Fruit fly (Drosophila melanogaster) whole organism: ENCODE data around the gene CG31370.

ENCODE experiments used
- CG8478 ChIP-seq: fragments of >200 bp; optimal IDR thresholded peaks from 2 replicates; lab custom pipeline; 2018; ENCODE audit warnings: inconsistent platforms
- Dll ChIP-seq: fragments of >200 bp; optimal IDR thresholded peaks from 2 replicates; lab custom pipeline; 2017
- EcR ChIP-seq, 2 experiments: fragments of >200 bp; optimal IDR thresholded peaks; 2 replicates each; lab custom pipeline; 2017; ENCODE audit warnings: missing biosample characterization in 2 of 2, missing genetic modification characterization in 2 of 2, missing genetic modification reagents in 2 of 2
- pan ChIP-seq: fragments of >200 bp; optimal IDR thresholded peaks from 2 replicates; lab custom pipeline; 2017
- psq ChIP-seq: fragments of >200 bp; optimal IDR thresholded peaks from 2 replicates; lab custom pipeline; 2017
- usp ChIP-seq: fragments of >200 bp; optimal IDR thresholded peaks from 2 replicates; lab custom pipeline; 2017; ENCODE audit warnings: missing biosample characterization, missing genetic modification characterization, mixed read lengths

The CG31370 gene

DNA sequence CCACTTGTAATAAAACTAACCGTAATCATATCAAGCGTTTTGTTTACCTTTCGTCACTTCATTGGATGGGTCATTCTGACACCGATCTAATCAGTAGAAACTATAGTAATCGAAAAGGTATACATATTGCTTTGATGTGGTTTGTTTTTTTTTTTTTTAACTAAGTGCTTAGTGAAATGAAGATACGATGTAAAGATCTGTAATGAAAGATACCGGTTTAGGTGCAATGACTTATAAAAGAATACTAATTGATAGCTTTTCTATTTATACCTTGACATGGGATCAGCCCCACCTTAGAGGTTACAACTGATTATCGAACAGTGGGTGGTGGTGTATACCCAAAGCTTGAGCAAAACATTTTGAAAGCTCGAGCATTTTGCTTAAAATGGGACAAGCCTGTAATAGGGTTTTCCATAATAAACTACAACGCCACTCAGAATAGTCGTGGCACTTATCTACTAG lies 19.0 kb upstream of the CG31370 start, which contains the start of gene CG31300:
Gene CG31300, plus strand, starts transcription at position 412 of the 462 bp plus-strand sequence.
- TF ChIP-seq EcR (GFP tag; optimal IDR thresholded peaks at IDR 0.05; lab: Kevin White, UChicago) (no peak), pan (no peak), usp (GFP tag; lab: Kevin White, UChicago) (no peak), CG8478 (lab: Kevin White, UChicago) (no peak), psq (lab: Kevin White, UChicago) (no peak), Dll (lab: Kevin White, UChicago) (no peak)

DNA sequence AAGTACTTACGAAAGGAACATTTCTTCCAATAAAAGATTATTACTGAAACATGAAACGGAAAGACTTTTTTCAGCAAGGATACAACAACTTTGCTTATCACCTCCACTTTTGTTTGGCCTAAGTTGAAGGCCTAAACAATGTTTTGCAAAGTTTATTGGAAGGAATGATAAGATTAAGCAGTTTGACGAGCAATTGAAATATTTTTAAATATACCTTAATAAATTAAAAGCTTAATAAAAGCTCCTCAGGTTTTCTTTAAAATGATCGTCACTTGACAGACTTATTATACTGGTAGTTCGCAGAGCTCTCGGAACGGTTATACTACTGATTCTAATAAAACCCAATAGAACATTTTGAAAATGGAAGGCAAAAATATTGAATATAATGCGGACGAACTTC lies 17.1 kb upstream of the CG31370 start, which contains the start of gene CG31104:
Gene CG31104, plus strand, starts transcription at position 301 of the 400 bp plus-strand sequence.
- TF ChIP-seq psq (lab: Kevin White, UChicago) (no peak), usp (GFP tag; lab: Kevin White, UChicago) (no peak), CG8478 (lab: Kevin White, UChicago) (no peak), EcR (GFP tag; optimal IDR thresholded peaks at IDR 0.05; lab: Kevin White, UChicago) (no peak), pan (no peak), Dll (lab: Kevin White, UChicago) (no peak)

DNA sequence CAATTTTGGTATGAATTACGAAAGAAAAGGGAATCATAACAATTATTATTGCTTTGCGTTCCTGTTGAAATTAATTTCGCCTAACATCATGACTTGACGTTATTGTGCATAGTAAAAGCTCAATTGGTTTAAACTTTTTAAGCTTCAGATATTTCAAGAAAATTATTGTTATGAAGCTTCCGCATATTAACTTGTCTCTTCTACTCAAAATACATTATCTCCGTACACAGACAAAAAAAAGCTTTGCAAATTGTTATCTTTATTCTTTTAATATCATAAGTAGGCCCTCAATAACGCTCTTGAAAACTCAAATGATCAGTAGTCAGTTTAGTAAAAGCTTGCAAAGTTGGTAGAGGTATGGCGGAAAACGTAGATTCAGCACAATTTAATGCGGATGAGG lies 15.1 kb upstream of the CG31370 start, which contains the start of gene CG13658:
Gene CG13658, plus strand, starts transcription at position 347 of the 400 bp plus-strand sequence.
- no peak for TF ChIP-seq Dll (lab: Kevin White, UChicago)
- TF ChIP-seq EcR (GFP tag; optimal IDR thresholded peaks at IDR 0.05; lab: Kevin White, UChicago): no peak
- no peak for TF ChIP-seq pan

DNA sequence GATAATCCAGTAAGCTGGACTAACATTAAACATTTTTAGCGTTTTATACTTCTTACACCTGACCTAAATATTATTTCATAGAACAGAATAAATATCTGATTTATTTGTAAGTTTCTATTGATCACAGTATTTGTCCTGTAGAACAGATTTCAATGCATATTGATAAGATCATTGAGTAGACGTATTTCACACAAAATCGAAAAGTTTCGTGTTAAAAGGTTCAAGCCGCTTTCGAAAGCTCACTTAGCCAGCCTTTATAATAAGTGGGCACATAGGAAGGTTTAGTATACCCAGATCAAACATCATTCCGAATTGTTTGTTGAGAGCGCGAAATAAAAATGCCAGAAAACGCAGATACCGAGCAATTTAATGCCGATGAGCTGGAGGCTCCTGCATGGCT lies 12.7 kb upstream of the CG31370 start, which contains the start of gene CG11893:
Gene CG11893, plus strand, starts transcription at position 301 of the 400 bp plus-strand sequence.
- TF ChIP-seq usp (GFP tag; lab: Kevin White, UChicago) (no peak), Dll (lab: Kevin White, UChicago) (no peak), CG8478 (lab: Kevin White, UChicago) (no peak), EcR (GFP tag; optimal IDR thresholded peaks at IDR 0.05; lab: Kevin White, UChicago) (no peak), pan (no peak), psq (lab: Kevin White, UChicago) (no peak)

DNA sequence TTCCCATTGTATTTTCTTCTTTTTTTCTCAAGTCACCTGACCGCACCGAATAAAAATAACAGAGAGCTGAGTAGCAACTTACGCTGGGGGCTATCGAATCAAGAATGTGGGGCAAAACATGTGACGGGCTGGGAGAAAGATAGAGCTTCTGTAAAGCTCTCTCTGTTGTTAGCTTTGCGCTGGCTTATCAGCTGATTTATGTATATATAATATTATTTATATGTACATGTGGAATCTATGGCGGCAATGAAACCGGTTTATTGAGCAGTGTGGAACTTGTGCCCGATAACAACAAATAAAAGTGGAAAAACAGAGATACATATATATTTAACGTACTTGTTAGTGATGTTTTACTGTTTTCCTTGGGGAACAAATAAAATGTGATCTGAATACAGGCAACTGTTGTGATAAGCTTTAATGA lies 9.4 kb upstream of the CG31370 start, which contains the start of gene CG31098:
Gene CG31098, minus strand, starts transcription at position 114 of the 421 bp plus-strand sequence.
- TF ChIP-seq Dll (lab: Kevin White, UChicago): no peak
- TF ChIP-seq psq (lab: Kevin White, UChicago): no peak
- no peak for TF ChIP-seq CG8478 (lab: Kevin White, UChicago)
- TF ChIP-seq EcR (GFP tag; optimal IDR thresholded peaks at IDR 0.05; lab: Kevin White, UChicago): no peak
- no peak for TF ChIP-seq pan
- no peak for TF ChIP-seq usp (GFP tag; lab: Kevin White, UChicago)

DNA sequence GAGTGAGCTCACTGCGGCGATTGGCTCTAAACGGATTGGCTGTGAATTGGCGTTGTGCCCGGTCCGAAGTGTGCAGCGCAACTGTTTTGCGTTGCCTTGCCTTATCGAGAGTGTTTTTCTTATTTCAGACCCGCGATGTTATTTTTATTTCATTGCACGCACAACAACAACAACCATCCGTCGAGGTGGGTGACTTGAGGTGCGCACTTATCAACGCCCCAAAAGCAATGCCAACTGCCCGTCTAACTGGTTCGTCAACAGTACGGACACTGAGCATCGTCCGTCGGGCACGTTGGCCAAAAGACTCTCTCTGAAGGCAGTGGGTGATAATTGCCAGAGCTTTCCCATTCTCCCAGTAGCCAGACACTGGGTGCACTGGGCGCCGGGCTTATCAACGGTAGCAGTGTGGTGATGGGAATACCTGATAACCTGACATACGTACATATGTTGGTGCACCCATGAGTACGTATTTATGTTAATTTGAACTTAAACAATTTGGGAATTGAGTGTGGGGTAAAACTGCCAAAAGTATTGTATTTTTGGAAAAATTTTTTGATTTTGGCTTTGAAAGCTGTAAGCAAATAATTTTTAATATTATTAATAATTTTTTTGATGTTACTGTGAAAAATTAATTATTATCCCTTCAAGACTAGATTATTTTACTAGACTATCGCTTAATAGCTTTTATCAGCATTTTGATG lies 6.8 kb upstream of the CG31370 start, which contains the start of gene CG31102:
Gene CG31102, minus strand, starts transcription at position 275 of the 701 bp plus-strand sequence.
- TF ChIP-seq Dll (lab: Kevin White, UChicago) (no peak), CG8478 (lab: Kevin White, UChicago) (no peak), psq (lab: Kevin White, UChicago) (no peak), pan (no peak), usp (GFP tag; lab: Kevin White, UChicago) (no peak), EcR (GFP tag; optimal IDR thresholded peaks at IDR 0.05; lab: Kevin White, UChicago) (no peak)

DNA sequence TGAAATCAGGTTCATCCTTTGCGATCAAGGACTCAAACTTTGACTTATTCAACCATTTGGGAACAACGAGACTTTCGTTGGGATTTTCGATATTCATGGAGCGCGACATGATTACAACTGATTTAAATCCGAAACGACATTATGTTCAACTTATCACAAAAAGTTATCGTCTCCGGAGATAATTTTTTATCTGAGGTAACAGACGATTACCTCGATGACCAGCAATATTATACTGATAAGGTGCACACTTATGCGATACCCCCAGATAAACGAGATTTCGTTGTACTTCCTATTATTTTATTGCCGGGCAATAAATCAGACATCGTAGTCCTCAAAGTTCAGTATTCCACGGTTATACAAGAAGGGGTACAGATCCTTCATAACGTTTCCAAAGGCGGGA lies 4.6 kb upstream of the CG31370 start, which contains the start of gene CG31097:
Gene CG31097, minus strand, starts transcription at position 101 of the 400 bp plus-strand sequence.
- TF ChIP-seq pan (no peak), EcR (GFP tag; optimal IDR thresholded peaks at IDR 0.05; lab: Kevin White, UChicago) (no peak)

DNA sequence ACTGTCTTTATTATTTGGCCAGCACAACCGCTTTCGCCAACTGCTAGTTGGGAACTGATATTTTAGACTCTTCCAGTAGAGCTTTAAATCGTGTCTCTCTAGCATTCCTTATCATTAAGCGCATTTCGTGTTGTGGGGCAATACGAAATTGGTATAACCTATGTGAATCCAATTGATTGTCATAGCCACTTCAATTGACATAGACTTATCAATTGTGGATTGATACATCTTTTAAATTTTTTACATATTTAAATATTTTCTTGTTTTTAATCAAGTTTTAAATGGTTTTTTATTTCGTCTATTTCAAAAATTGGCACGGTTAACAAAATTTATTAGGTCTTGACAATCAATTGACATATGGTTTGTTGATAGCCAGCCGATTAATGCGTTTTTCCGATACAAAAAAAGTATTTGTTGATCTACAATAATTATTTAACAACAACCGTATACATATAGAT lies 2.7 kb upstream of the CG31370 start, which contains the start of gene CG31288:
Gene CG31288, minus strand, starts transcription at position 51 of the 458 bp plus-strand sequence.
- TF ChIP-seq Dll (lab: Kevin White, UChicago) (no peak), psq (lab: Kevin White, UChicago) (no peak), usp (GFP tag; lab: Kevin White, UChicago) (no peak), CG8478 (lab: Kevin White, UChicago) (no peak)

DNA sequence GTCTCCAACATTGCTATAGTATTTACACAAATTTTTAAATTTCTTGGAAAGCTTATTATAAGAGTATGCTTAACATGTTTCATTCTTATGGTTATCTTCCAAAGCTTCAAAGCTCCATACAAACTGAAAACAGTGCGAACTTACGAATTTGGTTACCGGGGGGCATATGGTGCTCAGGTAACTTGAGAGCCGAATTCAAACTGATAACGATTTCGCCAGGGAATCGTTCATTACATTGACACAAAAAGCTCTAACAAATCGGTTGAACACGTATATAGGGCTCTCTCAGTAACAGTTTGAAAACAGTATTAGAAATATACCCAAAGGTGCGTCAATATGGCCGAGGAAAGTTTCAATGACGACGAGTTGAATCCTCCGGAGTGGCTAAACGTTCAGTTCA lies 1.7 kb upstream of the CG31370 start, which contains the start of gene CG13659:
Gene CG13659, plus strand, starts transcription at position 317 of the 400 bp plus-strand sequence.
- no peak for TF ChIP-seq Dll (lab: Kevin White, UChicago)
- no peak for TF ChIP-seq psq (lab: Kevin White, UChicago)
- no peak for TF ChIP-seq EcR (GFP tag; optimal IDR thresholded peaks at IDR 0.05; lab: Kevin White, UChicago)
- no peak for TF ChIP-seq usp (GFP tag; lab: Kevin White, UChicago)
- TF ChIP-seq CG8478 (lab: Kevin White, UChicago): no peak
- no peak for TF ChIP-seq pan

DNA sequence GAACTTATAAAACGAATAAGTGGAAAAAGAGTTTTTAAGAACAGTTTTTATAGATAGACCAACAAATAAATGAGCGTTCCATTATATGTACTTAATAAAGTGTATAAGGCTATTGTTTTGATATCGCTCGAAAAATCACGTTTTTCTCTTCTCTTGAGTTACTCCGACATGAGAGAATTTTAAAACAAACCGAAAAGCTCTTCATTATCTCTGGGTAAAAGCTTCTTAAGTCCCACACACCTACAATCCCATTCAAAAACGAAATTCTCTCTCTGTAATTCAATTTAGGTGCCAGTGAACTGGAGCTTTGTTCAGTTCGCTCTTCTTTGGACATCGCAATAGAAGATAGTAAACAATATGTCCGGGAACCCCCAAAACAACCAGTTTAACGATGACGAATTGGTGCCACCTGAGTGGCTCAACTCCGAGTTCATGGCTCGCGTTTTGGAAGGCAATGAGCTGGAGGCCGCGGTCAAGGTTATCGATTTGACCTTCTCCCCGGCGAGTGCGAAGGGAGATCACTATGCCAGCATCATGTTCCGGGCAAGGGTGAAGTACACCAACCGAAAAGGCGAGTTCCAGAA lies 1.7 kb downstream of the CG31370 start, which contains the start of gene CG31436:
Gene CG31436, plus strand, starts transcription at position 281 of the 584 bp plus-strand sequence.
- no peak for TF ChIP-seq Dll (lab: Kevin White, UChicago)
- TF ChIP-seq psq (lab: Kevin White, UChicago): no peak
- TF ChIP-seq usp (GFP tag; lab: Kevin White, UChicago): no peak
- TF ChIP-seq CG8478 (lab: Kevin White, UChicago): no peak

DNA sequence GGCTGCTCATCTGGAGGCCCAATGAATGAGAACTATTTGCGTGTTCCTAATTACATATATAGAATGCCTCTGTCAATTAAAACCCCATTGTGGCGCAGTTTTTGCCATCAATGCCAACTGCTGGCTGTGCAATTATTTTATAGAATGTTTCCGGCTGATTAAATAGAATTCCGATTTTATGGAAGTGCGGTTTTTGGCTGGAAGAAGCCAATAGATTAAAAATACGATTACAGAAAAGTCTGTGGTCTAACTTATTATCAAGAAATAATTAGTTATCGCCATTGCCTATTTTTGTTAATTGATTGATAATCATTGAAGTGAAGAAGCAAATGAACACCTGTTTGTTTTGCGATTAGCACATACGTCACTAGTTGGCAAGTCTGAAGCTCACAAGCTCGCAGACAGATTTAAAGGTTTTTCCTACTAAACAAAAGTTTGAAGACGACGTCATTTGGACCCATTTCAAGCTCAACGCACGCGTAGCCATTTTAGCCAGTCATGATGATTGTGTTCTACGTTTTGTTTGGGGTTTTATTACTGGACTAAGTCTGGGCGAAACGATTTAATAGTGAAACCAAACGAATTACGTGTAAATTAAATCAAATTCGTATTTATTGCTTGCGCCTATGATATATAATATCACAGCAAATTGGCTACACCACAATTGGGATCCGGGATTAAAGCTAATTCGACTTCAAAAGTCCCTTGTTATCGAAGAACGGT lies 3.7 kb downstream of the CG31370 start:
- no peak for TF ChIP-seq psq (lab: Kevin White, UChicago)
- TF ChIP-seq usp (GFP tag; lab: Kevin White, UChicago): no peak
- no peak for TF ChIP-seq CG8478 (lab: Kevin White, UChicago)
- no peak for TF ChIP-seq Dll (lab: Kevin White, UChicago)
- TF ChIP-seq pan: no peak
- TF ChIP-seq EcR (GFP tag; optimal IDR thresholded peaks at IDR 0.05; lab: Kevin White, UChicago): no peak
